Fruit fly (Drosophila melanogaster) whole organism, wandering third instar larva: ENCODE results near the gene moi.

Source experiments
- Abd-B ChIP-seq: fragments of >200 bp; optimal IDR thresholded peaks from 2 replicates; lab custom pipeline; 2017; ENCODE audit warnings: missing biosample characterization, missing genetic modification characterization
- Hr78 ChIP-seq: fragments of >200 bp; optimal IDR thresholded peaks from 2 replicates; lab custom pipeline; 2017; ENCODE audit warnings: missing biosample characterization, missing genetic modification characterization
- Mio ChIP-seq: sonication (Bioruptor generic); optimal IDR thresholded peaks from 2 replicates; lab custom pipeline; 2016; ENCODE audit warnings: missing biosample characterization, missing genetic modification characterization
- Rel ChIP-seq, 2 experiments: fragments of 200-800 bp; sonication (Bioruptor generic) in 1 of 2; optimal IDR thresholded peaks; 2 replicates in 1 of 2; 3 replicates in 1 of 2; lab custom pipeline; 2016 to 2019; ENCODE audit warnings: mild to moderate bottlenecking in 2 of 2, missing biosample characterization in 2 of 2, missing genetic modification characterization in 2 of 2, moderate library complexity in 1 of 2
- Vsx2 ChIP-seq: fragments of 200-300, 225-300 bp; sonication (Bioruptor generic); optimal IDR thresholded peaks from 2 replicates; lab custom pipeline; 2018; ENCODE audit warnings: missing biosample characterization, missing genetic modification characterization; ENCODE audit not compliant: partially characterized antibody
- foxo ChIP-seq, 2 experiments: fragments of 200-800 bp; sonication (Bioruptor generic); optimal IDR thresholded peaks; 2 replicates in 1 of 2; 3 replicates in 1 of 2; lab custom pipeline; 2016 to 2017; ENCODE audit warnings: missing biosample characterization in 2 of 2, missing genetic modification characterization in 2 of 2

dm6 chr3R:18220211-18220749 is 35.0 kb upstream of the moi start, which contains the start of the genes CG7988 and CG7183:
- peak; percentile 49 to 98 for TF ChIP-seq foxo (GFP tag; optimal IDR thresholded peaks at IDR 0.05; lab: Kevin White, UChicago)
- TF ChIP-seq Rel (GFP tag; optimal IDR thresholded peaks at IDR 0.05; lab: Kevin White, UChicago), result no peak
- TF ChIP-seq Rel (tag; optimal IDR thresholded peaks at IDR 0.05; lab: Kevin White, UChicago), result peak; percentile 81
- TF ChIP-seq Abd-B (GFP tag; lab: Kevin White, UChicago), result no peak
- no peak for TF ChIP-seq Vsx2 (GFP tag; lab: Kevin White, UChicago)
- TF ChIP-seq Mio (GFP tag; lab: Kevin White, UChicago), result peak; percentile 75
- TF ChIP-seq Hr78, result no peak
